Worm (Caenorhabditis elegans): Measurements from ENCODE around the gene C43F9.4.

C43F9.4 gene

ce11 chrIV:10593570-10593969 lies 4.6 kb upstream of the C43F9.4 start, which contains the start of gene C43F9.7:
Gene C43F9.7, minus strand, starts transcription at chrIV:10593670.
- TF ChIP-seq cnd-1 (tag; optimal IDR thresholded peaks at IDR 0.05) (no peak), zip-8 (tag; optimal IDR thresholded peaks at IDR 0.05) (no peak), elt-1 (tag; optimal IDR thresholded peaks at IDR 0.05; ENCODE audit: borderline replicate concordance, insufficient read depth) (no peak), tbx-8 (GFP tag; optimal IDR thresholded peaks at IDR 0.05) (no peak), ceh-83 (GFP tag; optimal IDR thresholded peaks at IDR 0.05) (no peak)

- no peak for TF ChIP-seq nhr-76 (tag; optimal IDR thresholded peaks at IDR 0.05)
- TF ChIP-seq elt-1 (tag; optimal IDR thresholded peaks at IDR 0.05; ENCODE audit: borderline replicate concordance, insufficient read depth): no peak
- TF ChIP-seq ztf-11 (tag; optimal IDR thresholded peaks at IDR 0.05): no peak
- no peak for TF ChIP-seq pha-4 (tag; optimal IDR thresholded peaks at IDR 0.05)
- TF ChIP-seq M03D4.4 (tag; optimal IDR thresholded peaks at IDR 0.05): no peak
- TF ChIP-seq mab-5 (tag; optimal IDR thresholded peaks at IDR 0.05): no peak
- no peak for TF ChIP-seq bed-3 (GFP tag; optimal IDR thresholded peaks at IDR 0.05)
- TF ChIP-seq elt-3 (tag; optimal IDR thresholded peaks at IDR 0.05): no peak
- no peak for TF ChIP-seq cnd-1 (tag; optimal IDR thresholded peaks at IDR 0.05)
- no peak for TF ChIP-seq unc-62 (GFP tag; optimal IDR thresholded peaks at IDR 0.05)
- no peak for TF ChIP-seq lin-13 (tag; optimal IDR thresholded peaks at IDR 0.05)
- no peak for TF ChIP-seq hlh-1 (tag; optimal IDR thresholded peaks at IDR 0.05)
- TF ChIP-seq lin-32 (GFP tag; optimal IDR thresholded peaks at IDR 0.05): no peak
- no peak for TF ChIP-seq ceh-43 (GFP tag; optimal IDR thresholded peaks at IDR 0.05)
- no peak for TF ChIP-seq tbx-8 (GFP tag; optimal IDR thresholded peaks at IDR 0.05)
- TF ChIP-seq mep-1 (tag; optimal IDR thresholded peaks at IDR 0.05): no peak
- no peak for TF ChIP-seq ces-1 (GFP tag; optimal IDR thresholded peaks at IDR 0.05)
- no peak for TF ChIP-seq nhr-237 (tag; optimal IDR thresholded peaks at IDR 0.05)
- no peak for TF ChIP-seq nhr-2 (tag; optimal IDR thresholded peaks at IDR 0.05)
- TF ChIP-seq snpc-4 (tag; optimal IDR thresholded peaks at IDR 0.05): no peak
These were observed 1.7 kb upstream of the C43F9.4 start, which contains the start of the genes C43F9.5 and nkb-2 for ce11 chrIV:10590649-10591048. Gene C43F9.5, minus strand, starts transcription at chrIV:10590749. Gene nkb-2, plus strand, starts transcription at chrIV:10590925.

ce11 chrIV:10584237-10584636 lies 4.7 kb downstream of the C43F9.4 start, which contains the start of gene oac-8:
Gene oac-8, plus strand, starts transcription at chrIV:10584537.
- TF ChIP-seq ceh-83 (GFP tag; optimal IDR thresholded peaks at IDR 0.05) (no peak), unc-39 (tag; optimal IDR thresholded peaks at IDR 0.05) (no peak), flh-1 (GFP tag; optimal IDR thresholded peaks at IDR 0.05) (no peak), ham-2 (GFP tag; optimal IDR thresholded peaks at IDR 0.05) (no peak), elt-1 (tag; optimal IDR thresholded peaks at IDR 0.05; ENCODE audit: borderline replicate concordance, insufficient read depth) (no peak), nhr-2 (tag; optimal IDR thresholded peaks at IDR 0.05) (no peak), nhr-28 (tag; optimal IDR thresholded peaks at IDR 0.05) (no peak), ztf-11 (tag; optimal IDR thresholded peaks at IDR 0.05) (no peak), mep-1 (tag; optimal IDR thresholded peaks at IDR 0.05) (no peak), lin-13 (tag; optimal IDR thresholded peaks at IDR 0.05) (no peak), M03D4.4 (tag; optimal IDR thresholded peaks at IDR 0.05) (no peak), sem-2 (GFP tag; optimal IDR thresholded peaks at IDR 0.05) (no peak), ces-1 (GFP tag; optimal IDR thresholded peaks at IDR 0.05) (no peak), pha-4 (tag; optimal IDR thresholded peaks at IDR 0.05) (no peak), sptf-1 (tag; optimal IDR thresholded peaks at IDR 0.05) (no peak)

ce11 chrIV:10578367-10578766 lies 10.6 kb downstream of the C43F9.4 start, which contains the start of gene lgc-43:
Gene lgc-43, plus strand, starts transcription at chrIV:10578667.
- TF ChIP-seq ces-1 (GFP tag; optimal IDR thresholded peaks at IDR 0.05): peak; percentile 5
- no peak for TF ChIP-seq ceh-83 (GFP tag; optimal IDR thresholded peaks at IDR 0.05)

- TF ChIP-seq nhr-28 (tag; optimal IDR thresholded peaks at IDR 0.05): no peak
- TF ChIP-seq zip-8 (tag; optimal IDR thresholded peaks at IDR 0.05): no peak
- no peak for TF ChIP-seq blmp-1 (tag; optimal IDR thresholded peaks at IDR 0.05)
- no peak for TF ChIP-seq unc-120 (tag; optimal IDR thresholded peaks at IDR 0.05; ENCODE audit: poor library complexity, severe bottlenecking)
- no peak for TF ChIP-seq sptf-1 (tag; optimal IDR thresholded peaks at IDR 0.05)
- no peak for TF ChIP-seq unc-39 (tag; optimal IDR thresholded peaks at IDR 0.05)
- no peak for TF ChIP-seq hlh-1 (tag; optimal IDR thresholded peaks at IDR 0.05)
- TF ChIP-seq ztf-11 (tag; optimal IDR thresholded peaks at IDR 0.05): no peak
- TF ChIP-seq drap-1 (GFP tag; optimal IDR thresholded peaks at IDR 0.05): no peak
- no peak for TF ChIP-seq cnd-1 (tag; optimal IDR thresholded peaks at IDR 0.05)
- no peak for TF ChIP-seq ceh-83 (GFP tag; optimal IDR thresholded peaks at IDR 0.05)
- TF ChIP-seq nhr-2 (tag; optimal IDR thresholded peaks at IDR 0.05): no peak
- TF ChIP-seq ceh-43 (GFP tag; optimal IDR thresholded peaks at IDR 0.05): no peak
- TF ChIP-seq mls-2 (tag; optimal IDR thresholded peaks at IDR 0.05): no peak
- TF ChIP-seq tbx-8 (GFP tag; optimal IDR thresholded peaks at IDR 0.05): no peak
- TF ChIP-seq nhr-76 (tag; optimal IDR thresholded peaks at IDR 0.05): no peak
- TF ChIP-seq mep-1 (tag; optimal IDR thresholded peaks at IDR 0.05): no peak
- no peak for TF ChIP-seq lsy-2 (tag; optimal IDR thresholded peaks at IDR 0.05)
- TF ChIP-seq elt-1 (tag; optimal IDR thresholded peaks at IDR 0.05; ENCODE audit: borderline replicate concordance, insufficient read depth): no peak
These were observed 11.4 kb downstream of the C43F9.4 start for ce11 chrIV:10577600-10577999.
